Fruit fly (Drosophila melanogaster) whole organism, adult: ENCODE results near the gene Spt7.

ENCODE experiments used
- CG11617 ChIP-seq: fragments of 200-800 bp; sonication (Bioruptor generic); optimal IDR thresholded peaks from 2 replicates; lab custom pipeline; 2017; ENCODE audit warnings: mild to moderate bottlenecking, missing biosample characterization, missing genetic modification reagents, missing genetic modification characterization
- CG12768 ChIP-seq: fragments of 200-800 bp; sonication (Bioruptor generic); optimal IDR thresholded peaks from 2 replicates; lab custom pipeline; 2017; ENCODE audit warnings: missing biosample characterization, missing genetic modification characterization, mild to moderate bottlenecking, moderate library complexity, missing genetic modification reagents
- CG14711 ChIP-seq: fragments of 200-800 bp; sonication (Bioruptor generic); optimal IDR thresholded peaks from 2 replicates; lab custom pipeline; 2018; ENCODE audit warnings: missing biosample characterization, mild to moderate bottlenecking, missing genetic modification characterization, moderate library complexity
- CG1620 ChIP-seq: fragments of 200-800 bp; sonication (Bioruptor generic); optimal IDR thresholded peaks from 2 replicates; lab custom pipeline; 2016; ENCODE audit warnings: missing biosample characterization, missing genetic modification characterization
- CG7045 ChIP-seq: fragments of 200-800 bp; sonication (Bioruptor generic); optimal IDR thresholded peaks from 2 replicates; lab custom pipeline; 2017; ENCODE audit warnings: missing biosample characterization, mild to moderate bottlenecking, missing genetic modification characterization
- Clk ChIP-seq: fragments of 200-800 bp; sonication (Bioruptor generic); optimal IDR thresholded peaks from 2 replicates; lab custom pipeline; 2017; ENCODE audit warnings: missing biosample characterization, missing genetic modification characterization
- Crg-1 ChIP-seq: fragments of 200-800 bp; sonication (Bioruptor generic); optimal IDR thresholded peaks from 2 replicates; lab custom pipeline; 2016; ENCODE audit warnings: missing biosample characterization, missing genetic modification characterization
- Mnt ChIP-seq: fragments of 200-800 bp; sonication (Bioruptor generic); optimal IDR thresholded peaks from 2 replicates; lab custom pipeline; 2016; ENCODE audit warnings: missing biosample characterization, mild to moderate bottlenecking, missing genetic modification characterization
- bab1 ChIP-seq: fragments of 200-800 bp; sonication (Bioruptor generic); optimal IDR thresholded peaks from 3 replicates; lab custom pipeline; 2019; ENCODE audit warnings: missing biosample characterization, mild to moderate bottlenecking, missing genetic modification characterization, moderate library complexity
- cic ChIP-seq: fragments of 200-800 bp; sonication (Bioruptor generic); optimal IDR thresholded peaks from 2 replicates; lab custom pipeline; 2017; ENCODE audit warnings: missing biosample characterization, mild to moderate bottlenecking, missing genetic modification characterization, moderate library complexity
- kay ChIP-seq: fragments of 200-800 bp; sonication (Bioruptor generic); peaks from one replicate; lab custom pipeline; 2016; ENCODE audit warnings: missing biosample characterization, missing genetic modification characterization, borderline replicate concordance
- ovo ChIP-seq: fragments of 200-800 bp; sonication (Bioruptor generic); optimal IDR thresholded peaks from 2 replicates; lab custom pipeline; 2016; ENCODE audit warnings: missing biosample characterization, missing genetic modification characterization
- pad ChIP-seq: fragments of 200-800 bp; sonication (Bioruptor generic); optimal IDR thresholded peaks from 3 replicates; lab custom pipeline; 2017; ENCODE audit warnings: missing biosample characterization, missing genetic modification characterization, mild to moderate bottlenecking, moderate library complexity, missing genetic modification reagents
- toe ChIP-seq: fragments of 200-800 bp; sonication (Bioruptor generic); optimal IDR thresholded peaks from 2 replicates; lab custom pipeline; 2016; ENCODE audit warnings: missing biosample characterization, missing genetic modification characterization

DNA sequence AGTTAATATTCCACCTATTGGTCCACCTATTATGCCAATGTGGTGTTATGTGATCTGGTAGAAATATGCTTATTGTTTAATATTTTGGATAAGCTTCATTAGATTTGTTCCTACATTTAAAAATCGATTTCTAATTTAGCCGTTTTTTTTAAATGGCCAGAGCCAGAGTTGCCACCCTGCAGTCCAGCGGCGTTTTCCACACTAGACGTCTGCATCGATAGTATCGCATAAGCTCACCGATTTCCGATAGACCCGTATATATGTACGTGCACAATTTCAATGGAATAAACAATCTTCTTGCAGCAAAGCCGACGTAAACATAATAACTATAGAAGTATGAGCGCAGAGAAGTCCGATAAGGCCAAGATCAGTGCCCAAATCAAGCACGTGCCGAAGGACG lies 8.3 kb upstream of the Spt7 start, which contains the start of gene Taf9:
- TF ChIP-seq toe (GFP tag; lab: Kevin White, UChicago): no peak
- peak; percentile 23 for TF ChIP-seq Mnt
- TF ChIP-seq CG1620 (GFP tag; lab: Kevin White, UChicago): peak; percentile 47
- no peak for TF ChIP-seq Clk (GFP tag; lab: Kevin White, UChicago)
- no peak for TF ChIP-seq CG12768 (GFP tag; lab: Kevin White, UChicago)
- TF ChIP-seq ovo (GFP tag; lab: Kevin White, UChicago): no peak
- TF ChIP-seq bab1 (GFP tag; lab: Kevin White, UChicago): peak; percentile 69
- TF ChIP-seq cic (GFP tag; lab: Kevin White, UChicago): peak; percentile 25
- TF ChIP-seq CG11617 (GFP tag; lab: Kevin White, UChicago): no peak
- TF ChIP-seq Crg-1: peak; percentile 26
- TF ChIP-seq CG7045 (GFP tag; lab: Kevin White, UChicago): no peak
- TF ChIP-seq pad (GFP tag; lab: Kevin White, UChicago): peak; percentile 7
- TF ChIP-seq CG14711 (tag; lab: Kevin White, UChicago): peak; percentile 36
- TF ChIP-seq kay (GFP tag; lab: Kevin White, UChicago): no peak
